Fruit fly (Drosophila melanogaster): ENCODE results near the gene CG33223.

CG33223 gene

DNA sequence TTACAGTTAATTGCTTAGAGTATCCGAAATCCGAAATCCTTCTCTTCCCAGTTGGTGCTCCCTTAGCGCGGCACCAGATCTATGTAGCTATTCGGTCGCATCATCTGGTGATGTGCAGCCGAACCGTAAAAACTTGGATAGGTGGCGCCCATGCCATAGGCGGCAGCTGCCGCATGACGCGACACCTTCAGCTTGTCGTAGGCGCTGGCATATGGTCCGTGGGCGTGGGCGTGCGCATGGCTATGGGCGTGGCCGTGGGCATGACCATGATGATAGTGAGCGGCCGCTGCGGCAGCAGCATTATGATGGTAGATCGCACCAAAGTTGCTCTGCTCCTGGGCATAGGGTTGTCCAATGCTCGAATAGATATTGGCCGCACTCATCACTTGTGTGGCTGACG, 35.5 kb downstream of the CG33223 start:
- TF ChIP-seq Eip75B (GFP tag; optimal IDR thresholded peaks at IDR 0.05) (no peak), Hr38 (GFP tag; optimal IDR thresholded peaks at IDR 0.05) (no peak), CG1621 (tag; optimal IDR thresholded peaks at IDR 0.05) (no peak), esn (GFP tag; optimal IDR thresholded peaks at IDR 0.05) (no peak), OdsH (GFP tag; optimal IDR thresholded peaks at IDR 0.05) (no peak), CG6854 (GFP tag; optimal IDR thresholded peaks at IDR 0.05) (no peak), CG16779 (tag; optimal IDR thresholded peaks at IDR 0.05) (no peak), CG7368 (GFP tag; optimal IDR thresholded peaks at IDR 0.05) (no peak), CG11902 (GFP tag; optimal IDR thresholded peaks at IDR 0.05) (no peak)

DNA sequence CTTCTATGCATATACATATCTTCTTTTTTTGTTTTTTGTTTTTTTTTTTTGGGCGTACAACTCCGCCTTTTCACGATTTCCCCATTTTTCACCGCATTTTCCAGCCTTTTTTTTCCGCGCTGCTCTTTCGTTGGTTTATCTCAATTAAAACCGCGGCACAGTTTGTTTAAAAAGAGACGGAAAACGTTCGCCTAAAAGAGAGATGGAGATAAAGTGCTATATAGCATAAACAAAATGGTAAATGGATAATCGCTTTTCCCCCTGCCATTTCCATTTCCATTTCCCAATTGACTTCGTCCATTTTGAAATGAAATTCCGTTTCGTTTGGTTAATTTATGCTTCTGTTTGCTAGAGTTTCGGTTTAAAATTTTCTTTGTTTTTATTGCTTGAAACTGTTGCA, 36.5 kb downstream of the CG33223 start:
- TF ChIP-seq fd85E (GFP tag; optimal IDR thresholded peaks at IDR 0.05) (no peak), Eip78C (GFP tag) (no peak), CG10631 (GFP tag; optimal IDR thresholded peaks at IDR 0.05) (no peak), OdsH (GFP tag; optimal IDR thresholded peaks at IDR 0.05) (no peak), Ets96B (tag; optimal IDR thresholded peaks at IDR 0.05) (no peak), CG31627 (GFP tag; optimal IDR thresholded peaks at IDR 0.05) (no peak), CG6808 (GFP tag; optimal IDR thresholded peaks at IDR 0.05) (no peak), CG6276 (GFP tag; optimal IDR thresholded peaks at IDR 0.05) (no peak), Lpt (GFP tag; optimal IDR thresholded peaks at IDR 0.05) (no peak), Ets21C (GFP tag; optimal IDR thresholded peaks at IDR 0.05) (no peak), lz (GFP tag; optimal IDR thresholded peaks at IDR 0.05) (no peak), CG6854 (GFP tag; optimal IDR thresholded peaks at IDR 0.05) (no peak), CG15336 (GFP tag; IDR thresholded peaks at IDR 0.05) (no peak)

dm6 chrX:8444883-8445572, 38.7 kb downstream of the CG33223 start:
- no peak for TF ChIP-seq CG32006 (GFP tag; optimal IDR thresholded peaks at IDR 0.05)
- no peak for TF ChIP-seq Hr4 (GFP tag; optimal IDR thresholded peaks at IDR 0.05)
- TF ChIP-seq esn (GFP tag; optimal IDR thresholded peaks at IDR 0.05) = peak; percentile 14

DNA sequence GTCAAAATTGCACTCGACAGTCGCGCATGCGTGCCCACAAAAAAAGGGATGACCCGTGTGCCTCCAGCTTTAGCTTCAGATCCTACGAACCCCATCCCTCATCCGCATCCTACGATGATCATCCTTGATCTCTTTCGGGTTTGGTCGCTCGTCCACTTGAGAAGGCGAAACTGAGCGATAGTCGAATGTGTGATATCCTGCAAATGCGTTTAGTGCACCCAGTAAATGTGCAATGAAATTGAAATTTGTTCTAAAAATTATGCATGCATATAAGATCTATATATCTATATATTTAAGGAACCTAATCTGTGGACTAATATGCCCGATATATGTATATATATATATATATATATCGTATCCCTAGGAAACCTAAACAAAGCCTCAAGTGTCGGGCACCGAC, 39.4 kb downstream of the CG33223 start:
- TF ChIP-seq fd85E (GFP tag; optimal IDR thresholded peaks at IDR 0.05) (no peak), Hr4 (GFP tag; optimal IDR thresholded peaks at IDR 0.05) (no peak), OdsH (GFP tag; optimal IDR thresholded peaks at IDR 0.05) (no peak), CG8632 (GFP tag; optimal IDR thresholded peaks at IDR 0.05) (no peak), dac (GFP tag; optimal IDR thresholded peaks at IDR 0.05) (no peak), Met (GFP tag; optimal IDR thresholded peaks at IDR 0.05) (no peak), CG15336 (GFP tag; IDR thresholded peaks at IDR 0.05) (no peak), CG11762 (GFP tag; optimal IDR thresholded peaks at IDR 0.05; ENCODE audit: insufficient read depth) (no peak), ss (GFP tag; optimal IDR thresholded peaks at IDR 0.05) (no peak), Gug (GFP tag; IDR thresholded peaks at IDR 0.05) (no peak), Hr38 (GFP tag; optimal IDR thresholded peaks at IDR 0.05) (no peak), Sox15 (GFP tag; optimal IDR thresholded peaks at IDR 0.05) (no peak), CG10631 (GFP tag; optimal IDR thresholded peaks at IDR 0.05) (no peak), Ets21C (GFP tag; optimal IDR thresholded peaks at IDR 0.05) (no peak), Eip93F (GFP tag; optimal IDR thresholded peaks at IDR 0.05) (no peak), vri (GFP tag; optimal IDR thresholded peaks at IDR 0.05) (no peak), achi (GFP tag; optimal IDR thresholded peaks at IDR 0.05) (no peak), Blimp-1 (GFP tag; optimal IDR thresholded peaks at IDR 0.05) (no peak)

DNA sequence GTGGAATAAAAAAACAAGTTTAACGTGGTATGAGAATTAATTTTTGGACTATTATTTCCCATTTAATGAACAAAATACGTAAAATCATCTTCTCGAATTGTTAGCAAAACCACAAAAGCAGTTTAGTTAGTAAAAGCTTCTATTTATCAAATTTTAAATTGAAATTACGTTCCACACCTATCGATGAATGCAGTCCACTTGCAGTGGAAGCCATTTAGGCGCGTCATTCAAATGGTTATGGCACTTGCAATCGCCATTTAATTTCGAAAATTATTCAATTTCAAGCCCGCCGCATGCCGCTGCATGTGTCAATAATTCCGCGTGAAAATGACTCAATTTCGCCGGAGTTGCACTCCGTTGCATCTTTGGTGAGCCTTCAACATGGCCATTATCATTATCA, 40.8 kb downstream of the CG33223 start:
- TF ChIP-seq CG6808 (GFP tag; optimal IDR thresholded peaks at IDR 0.05) = no peak
- TF ChIP-seq CG31627 (GFP tag; optimal IDR thresholded peaks at IDR 0.05) = no peak
- TF ChIP-seq CG6163 (GFP tag; IDR thresholded peaks at IDR 0.05) = no peak
- no peak for TF ChIP-seq Sox15 (GFP tag; optimal IDR thresholded peaks at IDR 0.05)
